Fruit fly (Drosophila melanogaster): Measurements from ENCODE around the gene SoYb.

SoYb gene

dm6 chr2L:9968201-9968727 is 34.3 kb downstream of the SoYb start:
- no peak for TF ChIP-seq CG32264 (GFP tag; optimal IDR thresholded peaks at IDR 0.05)
- TF ChIP-seq Jra (GFP tag; optimal IDR thresholded peaks at IDR 0.05): no peak

dm6 chr2L:9966983-9967737 is 35.4 kb downstream of the SoYb start, which contains the start of the genes Dref and RpL13:
Gene Dref, minus strand, starts transcription at chr2L:9967229.
Gene RpL13, plus strand, starts transcription at chr2L:9967313.
- TF ChIP-seq Mio (GFP tag; optimal IDR thresholded peaks at IDR 0.05) (peak; percentile 43), dmrt93B (GFP tag; optimal IDR thresholded peaks at IDR 0.05) (peak; percentile 86), fru (GFP tag; optimal IDR thresholded peaks at IDR 0.05) (peak; percentile 83), OdsH (GFP tag; optimal IDR thresholded peaks at IDR 0.05) (peak; percentile 88), foxo (GFP tag; optimal IDR thresholded peaks at IDR 0.05) (peak; percentile 67 to 73), lola (GFP tag; optimal IDR thresholded peaks at IDR 0.05) (no peak), Abd-B (GFP tag; optimal IDR thresholded peaks at IDR 0.05) (no peak), CG9705 (GFP tag; optimal IDR thresholded peaks at IDR 0.05) (peak; percentile 88), Vsx2 (GFP tag; optimal IDR thresholded peaks at IDR 0.05; ENCODE audit: partially characterized antibody) (no peak), Rel (GFP tag; optimal IDR thresholded peaks at IDR 0.05) (no peak), Rel (tag; optimal IDR thresholded peaks at IDR 0.05) (peak; percentile 80), Dif (GFP tag; optimal IDR thresholded peaks at IDR 0.05; ENCODE audit: partially characterized antibody) (no peak), ey (GFP tag; optimal IDR thresholded peaks at IDR 0.05) (peak; percentile 74), brk (GFP tag; optimal IDR thresholded peaks at IDR 0.05) (no peak), N (GFP tag; optimal IDR thresholded peaks at IDR 0.05) (no peak), HLH106 (tag; optimal IDR thresholded peaks at IDR 0.05) (peak; percentile 81), usp (GFP tag; optimal IDR thresholded peaks at IDR 0.05) (no peak), dsf (GFP tag; optimal IDR thresholded peaks at IDR 0.05; ENCODE audit: borderline replicate concordance) (peak; percentile 53), woc (GFP tag; optimal IDR thresholded peaks at IDR 0.05) (peak; percentile 53), psq (GFP tag; optimal IDR thresholded peaks at IDR 0.05) (peak; percentile 60), Dfd (GFP tag; optimal IDR thresholded peaks at IDR 0.05) (no peak), Jra (GFP tag; optimal IDR thresholded peaks at IDR 0.05) (peak; percentile 71), dl (GFP tag; optimal IDR thresholded peaks at IDR 0.05; ENCODE audit: insufficient read depth in 1 of 2, partially characterized antibody in 2 of 2) (no peak), sv (GFP tag; optimal IDR thresholded peaks at IDR 0.05) (peak; percentile 65), br (GFP tag; optimal IDR thresholded peaks at IDR 0.05) (peak; percentile 88), CG32264 (GFP tag; optimal IDR thresholded peaks at IDR 0.05) (peak; percentile 57), tai (GFP tag; optimal IDR thresholded peaks at IDR 0.05) (no peak), jim (GFP tag; optimal IDR thresholded peaks at IDR 0.05) (no peak), h (GFP tag; optimal IDR thresholded peaks at IDR 0.05) (peak; percentile 90), Hr83 (GFP tag; optimal IDR thresholded peaks at IDR 0.05; ENCODE audit: poor library complexity, severe bottlenecking) (peak; percentile 94), rgr (GFP tag; optimal IDR thresholded peaks at IDR 0.05) (peak; percentile 88), Sp1 (GFP tag; optimal IDR thresholded peaks at IDR 0.05) (peak; percentile 93), sage (GFP tag; optimal IDR thresholded peaks at IDR 0.05) (no peak), Hr78 (GFP tag; optimal IDR thresholded peaks at IDR 0.05) (no peak), CrebA (GFP tag; optimal IDR thresholded peaks at IDR 0.05; ENCODE audit: borderline replicate concordance) (no peak), Myc (optimal IDR thresholded peaks at IDR 0.05) (peak; percentile 77), pan (optimal IDR thresholded peaks at IDR 0.05) (no peak), GATAd (GFP tag; optimal IDR thresholded peaks at IDR 0.05) (no peak), Hnf4 (GFP tag; optimal IDR thresholded peaks at IDR 0.05) (peak; percentile 84)
